Comparison of ENCODE assay signal across 1 fruit fly cellular context in the genomic region with DNA sequence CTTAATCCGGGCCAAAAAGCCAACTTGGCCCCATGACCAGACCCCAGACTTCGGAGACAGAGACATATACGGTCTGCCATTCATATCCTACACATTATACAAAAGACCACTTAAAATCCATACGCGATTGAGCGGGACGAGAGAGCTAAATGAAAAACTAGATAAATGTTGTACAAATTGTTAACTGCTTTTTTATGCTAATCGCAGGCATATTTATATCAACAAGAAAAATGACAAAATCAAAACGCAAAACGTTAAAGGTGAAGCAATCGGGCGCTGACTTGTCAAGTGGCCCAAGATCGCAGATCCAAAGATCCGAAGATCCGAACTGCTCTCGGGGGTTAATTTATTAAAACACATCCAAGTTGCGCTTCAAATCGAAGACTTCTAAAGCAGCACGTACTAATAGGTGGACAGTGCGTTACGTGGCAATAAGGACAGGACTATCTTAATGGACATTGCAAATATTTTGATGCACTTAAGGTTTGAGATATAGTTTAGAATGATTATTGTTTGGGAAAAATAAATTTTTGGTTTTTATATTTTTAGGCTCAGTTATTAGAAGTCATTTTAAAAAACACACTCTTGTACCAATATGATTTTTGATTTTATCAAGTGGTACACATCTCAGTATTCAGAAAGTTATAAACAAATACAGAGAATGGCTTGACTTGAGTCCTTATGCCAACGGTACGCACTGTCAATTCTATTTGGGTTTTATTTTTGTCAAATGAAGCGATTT.
TF ChIP-seq lines count a peak whose summit lies in the region.

No protein-coding gene starts in this region.

TF ChIP-seq in whole organism, embryonic, 481 proteins besides CTCF, POLR2A, EP300 and RAD21 (continued from another document and continues in another):
- TF ChIP-seq CG12155 (GFP tag; optimal IDR thresholded peaks at IDR 0.05; lab: Kevin White, UChicago) (peak; percentile 44), nom (GFP tag; optimal IDR thresholded peaks at IDR 0.05; lab: Kevin White, UChicago) (no peak), CG17361 (GFP tag; IDR thresholded peaks at IDR 0.05; lab: Robert Waterston, UW) (peak; percentile 71), CG12391 (tag; optimal IDR thresholded peaks at IDR 0.05; lab: Kevin White, UChicago) (peak; percentile 48), vnd (GFP tag; IDR thresholded peaks at IDR 0.05; lab: Robert Waterston, UW; ENCODE audit: partially characterized antibody) (no peak), CG15269 (tag; optimal IDR thresholded peaks at IDR 0.05; lab: Kevin White, UChicago) (peak; percentile 76), aop (GFP tag; IDR thresholded peaks at IDR 0.05; lab: Robert Waterston, UW) (no peak), CG31365 (tag; optimal IDR thresholded peaks at IDR 0.05; lab: Kevin White, UChicago) (no peak), chm (GFP tag; IDR thresholded peaks at IDR 0.05; lab: Robert Waterston, UW) (no peak), tll (GFP tag; optimal IDR thresholded peaks at IDR 0.05; lab: Kevin White, UChicago) (no peak), Drgx (GFP tag; IDR thresholded peaks at IDR 0.05; lab: Robert Waterston, UW) (no peak), tna (GFP tag; IDR thresholded peaks at IDR 0.05; lab: Robert Waterston, UW; ENCODE audit: partially characterized antibody) (no peak), CG5245 (GFP tag; optimal IDR thresholded peaks at IDR 0.05; lab: Kevin White, UChicago) (no peak), Atf6 (GFP tag; IDR thresholded peaks at IDR 0.05; lab: Robert Waterston, UW) (peak; percentile 50; the same call in 1 of the 2 replicates), sima (GFP tag; optimal IDR thresholded peaks at IDR 0.05; lab: Kevin White, UChicago) (no peak), cwo (GFP tag; optimal IDR thresholded peaks at IDR 0.05; lab: Kevin White, UChicago) (peak; percentile 35), CG1832 (GFP tag; optimal IDR thresholded peaks at IDR 0.05; lab: Kevin White, UChicago) (no peak), gro (GFP tag; optimal IDR thresholded peaks at IDR 0.05; lab: Kevin White, UChicago) (no peak), abd-A (tag; optimal IDR thresholded peaks at IDR 0.05; lab: Kevin White, UChicago) (peak; percentile 45), pan (optimal IDR thresholded peaks at IDR 0.05; lab: Kevin White, UChicago) (no peak), pan (GFP tag; optimal IDR thresholded peaks at IDR 0.05 in 1 of 2, IDR thresholded peaks at IDR 0.05 in 1 of 2) (peak in 1 of 2 experiments; percentile 42), z (GFP tag; IDR thresholded peaks at IDR 0.05; lab: Robert Waterston, UW) (no peak), fd3F (GFP tag; optimal IDR thresholded peaks at IDR 0.05; lab: Kevin White, UChicago) (peak; percentile 53), CG14965 (GFP tag; optimal IDR thresholded peaks at IDR 0.05; lab: Kevin White, UChicago; ENCODE audit: borderline replicate concordance) (no peak), Antp (GFP tag; optimal IDR thresholded peaks at IDR 0.05; lab: Kevin White, UChicago) (no peak), bab2 (GFP tag; optimal IDR thresholded peaks at IDR 0.05; lab: Kevin White, UChicago) (peak; percentile 23), Adf1 (GFP tag; IDR thresholded peaks at IDR 0.05; lab: Robert Waterston, UW) (no peak), CG15514 (GFP tag; optimal IDR thresholded peaks at IDR 0.05; lab: Kevin White, UChicago) (peak; percentile 42), CG11696 (GFP tag; IDR thresholded peaks at IDR 0.05; lab: Robert Waterston, UW) (peak; percentile 42; the same call in 1 of the 2 replicates), slp2 (GFP tag; optimal IDR thresholded peaks at IDR 0.05; lab: Kevin White, UChicago) (peak; percentile 2), grau (tag; optimal IDR thresholded peaks at IDR 0.05; lab: Kevin White, UChicago) (peak; percentile 75), Meics (GFP tag; optimal IDR thresholded peaks at IDR 0.05; lab: Kevin White, UChicago) (peak; percentile 73), dmrt11E (tag; optimal IDR thresholded peaks at IDR 0.05; lab: Kevin White, UChicago) (peak; percentile 11), Rfx (GFP tag; IDR thresholded peaks at IDR 0.05; lab: Robert Waterston, UW) (peak; percentile 68), vvl (GFP tag; IDR thresholded peaks at IDR 0.05; lab: Robert Waterston, UW) (no peak), Myb (GFP tag; optimal IDR thresholded peaks at IDR 0.05; lab: Kevin White, UChicago) (peak; percentile 13), CG2129 (GFP tag; IDR thresholded peaks at IDR 0.05; lab: Robert Waterston, UW; ENCODE audit: partially characterized antibody) (no peak), Dref (GFP tag; IDR thresholded peaks at IDR 0.05; lab: Robert Waterston, UW) (no peak), CG10267 (tag; optimal IDR thresholded peaks at IDR 0.05; lab: Kevin White, UChicago) (peak; percentile 35), CG13296 (GFP tag; optimal IDR thresholded peaks at IDR 0.05; lab: Kevin White, UChicago) (peak; percentile 60), zfh1 (GFP tag; IDR thresholded peaks at IDR 0.05; lab: Robert Waterston, UW) (no peak), so (GFP tag; IDR thresholded peaks at IDR 0.05; lab: Robert Waterston, UW) (no peak), unpg (GFP tag; optimal IDR thresholded peaks at IDR 0.05; lab: Kevin White, UChicago) (peak; percentile 45), CG14050 (GFP tag; IDR thresholded peaks at IDR 0.05; lab: Robert Waterston, UW) (peak; percentile 15; the same call in 1 of the 3 replicates), CG30431 (GFP tag; optimal IDR thresholded peaks at IDR 0.05; lab: Kevin White, UChicago) (no peak), CG9437 (GFP tag; optimal IDR thresholded peaks at IDR 0.05; lab: Kevin White, UChicago) (peak; percentile 23), CG14441 (GFP tag; IDR thresholded peaks at IDR 0.05; lab: Robert Waterston, UW) (peak; percentile 35; the same call in 1 of the 2 replicates), mld (GFP tag; IDR thresholded peaks at IDR 0.05; lab: Robert Waterston, UW; ENCODE audit: partially characterized antibody) (no peak), Dbx (GFP tag; IDR thresholded peaks at IDR 0.05; lab: Robert Waterston, UW) (peak; percentile 44; the same call in 1 of the 3 replicates), caup (GFP tag; optimal IDR thresholded peaks at IDR 0.05; lab: Kevin White, UChicago; ENCODE audit: severe bottlenecking) (no peak), CoRest (tag; optimal IDR thresholded peaks at IDR 0.05; lab: Kevin White, UChicago) (peak; percentile 71), zfh2 (GFP tag; optimal IDR thresholded peaks at IDR 0.05; lab: Kevin White, UChicago) (peak; percentile 34), mam (GFP tag; optimal IDR thresholded peaks at IDR 0.05; lab: Kevin White, UChicago) (peak; percentile 59), CG30403 (GFP tag; optimal IDR thresholded peaks at IDR 0.05; lab: Kevin White, UChicago) (peak; percentile 53), ftz-f1 (GFP tag; optimal IDR thresholded peaks at IDR 0.05; lab: Kevin White, UChicago) (no peak), tio (GFP tag; optimal IDR thresholded peaks at IDR 0.05; lab: Kevin White, UChicago) (peak; percentile 29), phol (tag; optimal IDR thresholded peaks at IDR 0.05; lab: Kevin White, UChicago) (peak; percentile 48), CG34376 (GFP tag; optimal IDR thresholded peaks at IDR 0.05; lab: Kevin White, UChicago) (peak; percentile 13), E2f1 (GFP tag; IDR thresholded peaks at IDR 0.05; lab: Robert Waterston, UW) (peak; percentile 33; the same call in 1 of the 2 replicates), Ada2b (GFP tag; IDR thresholded peaks at IDR 0.05; lab: Robert Waterston, UW) (peak; percentile 18; the same call in 1 of the 2 replicates), unc-4 (GFP tag; IDR thresholded peaks at IDR 0.05; lab: Robert Waterston, UW; ENCODE audit: partially characterized antibody) (no peak), peb (GFP tag; IDR thresholded peaks at IDR 0.05; lab: Robert Waterston, UW) (no peak), pum (GFP tag; optimal IDR thresholded peaks at IDR 0.05; lab: Kevin White, UChicago) (peak; percentile 15), NC2β (GFP tag; optimal IDR thresholded peaks at IDR 0.05; lab: Kevin White, UChicago) (no peak), CG43689 (GFP tag; IDR thresholded peaks at IDR 0.05; lab: Robert Waterston, UW) (no peak), disco-r (GFP tag; optimal IDR thresholded peaks at IDR 0.05; lab: Kevin White, UChicago) (peak; percentile 2), CG14710 (tag; optimal IDR thresholded peaks at IDR 0.05; lab: Kevin White, UChicago) (peak; percentile 29), tx (GFP tag; optimal IDR thresholded peaks at IDR 0.05; lab: Kevin White, UChicago) (no peak), Blimp-1 (GFP tag; optimal IDR thresholded peaks at IDR 0.05; lab: Kevin White, UChicago) (peak; percentile 20), Abd-B (GFP tag; optimal IDR thresholded peaks at IDR 0.05; lab: Kevin White, UChicago) (peak; percentile 11), knrl (GFP tag; IDR thresholded peaks at IDR 0.05; lab: Robert Waterston, UW; ENCODE audit: partially characterized antibody) (no peak), NfI (GFP tag; optimal IDR thresholded peaks at IDR 0.05; lab: Kevin White, UChicago) (peak; percentile 29), Opbp (GFP tag; IDR thresholded peaks at IDR 0.05; lab: Robert Waterston, UW; ENCODE audit: partially characterized antibody) (no peak), Fer2 (tag; optimal IDR thresholded peaks at IDR 0.05; lab: Kevin White, UChicago) (peak; percentile 10), Kr (GFP tag; optimal IDR thresholded peaks at IDR 0.05; lab: Kevin White, UChicago) (no peak), B-H1 (GFP tag; IDR thresholded peaks at IDR 0.05; lab: Robert Waterston, UW) (no peak), danr (GFP tag; IDR thresholded peaks at IDR 0.05; lab: Robert Waterston, UW) (peak; percentile 33; the same call in 1 of the 2 replicates), CG12299 (tag; optimal IDR thresholded peaks at IDR 0.05; lab: Kevin White, UChicago) (no peak), tgo (GFP tag; IDR thresholded peaks at IDR 0.05; lab: Robert Waterston, UW) (peak; percentile 52; the same call in 2 of the 3 replicates), CG2120 (GFP tag; optimal IDR thresholded peaks at IDR 0.05; lab: Kevin White, UChicago) (peak; percentile 65), CG1233 (GFP tag; optimal IDR thresholded peaks at IDR 0.05; lab: Kevin White, UChicago) (peak; percentile 45), CG2678 (tag; optimal IDR thresholded peaks at IDR 0.05; lab: Kevin White, UChicago) (peak; percentile 82), CG32532 (GFP tag; IDR thresholded peaks at IDR 0.05; lab: Robert Waterston, UW) (peak; percentile 71), D19B (GFP tag; optimal IDR thresholded peaks at IDR 0.05; lab: Kevin White, UChicago) (peak; percentile 35), CG11093 (GFP tag; IDR thresholded peaks at IDR 0.05; lab: Robert Waterston, UW) (peak; percentile 22; the same call in 1 of the 3 replicates), Fer3 (tag; optimal IDR thresholded peaks at IDR 0.05; lab: Kevin White, UChicago) (peak; percentile 48), CG11247 (GFP tag; IDR thresholded peaks at IDR 0.05; lab: Robert Waterston, UW) (no peak), prd (optimal IDR thresholded peaks at IDR 0.05; lab: Kevin White, UChicago) (no peak), prd (GFP tag; IDR thresholded peaks at IDR 0.05; lab: Robert Waterston, UW) (peak; percentile 46; the same call in 1 of the 3 replicates), Dll (GFP tag; IDR thresholded peaks at IDR 0.05; lab: Robert Waterston, UW; ENCODE audit: partially characterized antibody) (no peak), CG9817 (tag; optimal IDR thresholded peaks at IDR 0.05; lab: Kevin White, UChicago) (peak; percentile 26), nmo (GFP tag; optimal IDR thresholded peaks at IDR 0.05; lab: Kevin White, UChicago) (peak; percentile 44), Hr51 (GFP tag; optimal IDR thresholded peaks at IDR 0.05; lab: Kevin White, UChicago) (peak in 1 of 2 experiments; percentile 59), Bteb2 (GFP tag; optimal IDR thresholded peaks at IDR 0.05; lab: Kevin White, UChicago) (peak; percentile 52), Pdp1 (GFP tag; optimal IDR thresholded peaks at IDR 0.05; lab: Kevin White, UChicago) (peak; percentile 14 to 27), ems (GFP tag; optimal IDR thresholded peaks at IDR 0.05; lab: Kevin White, UChicago) (peak; percentile 23), CG17829 (tag; optimal IDR thresholded peaks at IDR 0.05; lab: Kevin White, UChicago) (peak; percentile 4), CG5180 (GFP tag; optimal IDR thresholded peaks at IDR 0.05; lab: Kevin White, UChicago) (no peak), sens-2 (GFP tag; IDR thresholded peaks at IDR 0.05; lab: Robert Waterston, UW) (no peak), CG4282 (GFP tag; optimal IDR thresholded peaks at IDR 0.05; lab: Kevin White, UChicago) (no peak), row (GFP tag; IDR thresholded peaks at IDR 0.05; lab: Robert Waterston, UW) (peak; percentile 41; the same call in 2 of the 3 replicates), hkb (optimal IDR thresholded peaks at IDR 0.05; lab: Kevin White, UChicago) (no peak), hkb (GFP tag; IDR thresholded peaks at IDR 0.05; lab: Robert Waterston, UW) (0 out of 2 replicates have a peak, but pooled peaks have one; percentile 35), CG7839 (tag; optimal IDR thresholded peaks at IDR 0.05; lab: Kevin White, UChicago) (peak; percentile 75), CG1602 (GFP tag; optimal IDR thresholded peaks at IDR 0.05; lab: Kevin White, UChicago) (peak; percentile 5), en (GFP tag; optimal IDR thresholded peaks at IDR 0.05; lab: Kevin White, UChicago) (no peak), CG34422 (GFP tag; IDR thresholded peaks at IDR 0.05; lab: Robert Waterston, UW) (0 out of 3 replicates have a peak, but pooled peaks have one; percentile 22), CG17385 (GFP tag; optimal IDR thresholded peaks at IDR 0.05; lab: Kevin White, UChicago) (peak; percentile 35), pzg (GFP tag; optimal IDR thresholded peaks at IDR 0.05; lab: Kevin White, UChicago) (no peak), nerfin-2 (GFP tag; IDR thresholded peaks at IDR 0.05; lab: Robert Waterston, UW; ENCODE audit: partially characterized antibody) (no peak), MBD-R2 (GFP tag; IDR thresholded peaks at IDR 0.05; lab: Robert Waterston, UW) (peak; percentile 11; the same call in 1 of the 2 replicates), CG13424 (tag; optimal IDR thresholded peaks at IDR 0.05; lab: Kevin White, UChicago) (peak; percentile 61), CG9215 (GFP tag; IDR thresholded peaks at IDR 0.05; lab: Robert Waterston, UW) (peak; percentile 43; the same call in 1 of the 2 replicates), usp (GFP tag; optimal IDR thresholded peaks at IDR 0.05; lab: Kevin White, UChicago) (no peak), CG13287 (GFP tag; IDR thresholded peaks at IDR 0.05; lab: Robert Waterston, UW; ENCODE audit: partially characterized antibody) (no peak), CG4617 (GFP tag; optimal IDR thresholded peaks at IDR 0.05; lab: Kevin White, UChicago; ENCODE audit: borderline replicate concordance) (no peak), Hand (GFP tag; optimal IDR thresholded peaks at IDR 0.05; lab: Kevin White, UChicago) (no peak), gem (tag; optimal IDR thresholded peaks at IDR 0.05; lab: Kevin White, UChicago) (peak; percentile 71), CG6689 (GFP tag; IDR thresholded peaks at IDR 0.05; lab: Robert Waterston, UW) (peak; percentile 45; the same call in 1 of the 2 replicates)
